Fruit fly (Drosophila melanogaster) whole organism, embryonic: ENCODE data around the gene CG17121.

ENCODE experiments used
- Atf-2 ChIP-seq: fragments of 200-800 bp; sonication (Bioruptor generic); optimal IDR thresholded peaks from 2 replicates; lab custom pipeline; 2016; ENCODE audit warnings: missing biosample characterization, missing genetic modification characterization
- B-H1 ChIP-seq: fragments of 200-800 bp; sonication (Bioruptor generic); IDR thresholded peaks from 3 replicates; pipeline ENCODE4 v1.3.6; 2022; ENCODE audit warnings: missing biosample characterization, missing genetic modification characterization
- CG10209 ChIP-seq: fragments of 200-800 bp; sonication (Bioruptor generic); optimal IDR thresholded peaks from 3 replicates; lab custom pipeline; 2017; ENCODE audit warnings: missing biosample characterization, mild to moderate bottlenecking, missing genetic modification characterization, missing genetic modification reagents
- CG12391 ChIP-seq: fragments of 200-800 bp; sonication (Bioruptor generic); optimal IDR thresholded peaks from 3 replicates; lab custom pipeline; 2018; ENCODE audit warnings: missing biosample characterization, mild to moderate bottlenecking, missing genetic modification characterization, moderate library complexity
- CG12769 ChIP-seq: fragments of 200-800 bp; sonication (Bioruptor generic); optimal IDR thresholded peaks from 2 replicates; lab custom pipeline; 2019; ENCODE audit warnings: missing biosample characterization, mild to moderate bottlenecking, missing genetic modification characterization, moderate library complexity
- CG13424 ChIP-seq: fragments of 200-800 bp; sonication (Bioruptor generic); optimal IDR thresholded peaks from 2 replicates; lab custom pipeline; 2019; ENCODE audit warnings: missing biosample characterization, mild to moderate bottlenecking, missing genetic modification characterization, moderate library complexity
- CG13775 ChIP-seq: fragments of 200-800 bp; sonication (Bioruptor generic); optimal IDR thresholded peaks from 3 replicates; lab custom pipeline; 2017; ENCODE audit warnings: missing biosample characterization, mild to moderate bottlenecking, missing genetic modification characterization
- CG14441 ChIP-seq: fragments of 200-800 bp; sonication (Bioruptor generic); IDR thresholded peaks from 2 replicates; pipeline ENCODE4 v1.3.6; 2022; ENCODE audit warnings: missing biosample characterization, missing genetic modification characterization
- CG16813 ChIP-seq: fragments of 200-800 bp; sonication (Bioruptor generic); IDR thresholded peaks from 3 replicates; pipeline ENCODE4 v1.3.6; 2022; ENCODE audit warnings: missing biosample characterization, missing genetic modification characterization; ENCODE audit not compliant: partially characterized antibody
- CG17829 ChIP-seq: fragments of 200-800 bp; optimal IDR thresholded peaks from 2 replicates; lab custom pipeline; 2019; ENCODE audit warnings: missing biosample characterization, mild to moderate bottlenecking, missing genetic modification characterization, moderate library complexity
- CG2129 ChIP-seq: fragments of 200-800 bp; sonication (Bioruptor generic); IDR thresholded peaks from 2 replicates; pipeline ENCODE4 v1.3.6; 2022; ENCODE audit warnings: missing biosample characterization, missing genetic modification characterization; ENCODE audit not compliant: partially characterized antibody
- CG2199 ChIP-seq: fragments of 200-800 bp; sonication (Bioruptor generic); IDR thresholded peaks from 3 replicates; pipeline ENCODE4 v1.3.6; 2022; ENCODE audit warnings: missing biosample characterization, missing genetic modification characterization
- CG33557 ChIP-seq: fragments of 200-800 bp; sonication (Bioruptor generic); optimal IDR thresholded peaks from 2 replicates; lab custom pipeline; 2019; ENCODE audit warnings: missing biosample characterization, mild to moderate bottlenecking, missing genetic modification characterization, moderate library complexity
- CG5245 ChIP-seq: fragments of 200-800 bp; sonication (Bioruptor generic); optimal IDR thresholded peaks from 3 replicates; lab custom pipeline; 2016; ENCODE audit warnings: missing biosample characterization, missing genetic modification characterization
- CG7271 ChIP-seq: fragments of 200-800 bp; sonication (Bioruptor generic); optimal IDR thresholded peaks from 2 replicates; lab custom pipeline; 2018; ENCODE audit warnings: missing biosample characterization, mild to moderate bottlenecking, missing genetic modification characterization, moderate library complexity
- CG7839 ChIP-seq: fragments of 200-800 bp; sonication (Bioruptor generic); optimal IDR thresholded peaks from 3 replicates; lab custom pipeline; 2018; ENCODE audit warnings: missing biosample characterization, mild to moderate bottlenecking, missing genetic modification characterization, moderate library complexity
- CG8388 ChIP-seq: fragments of 200-800 bp; sonication (Bioruptor generic); optimal IDR thresholded peaks from 2 replicates; lab custom pipeline; 2019; ENCODE audit warnings: missing biosample characterization, mild to moderate bottlenecking, missing genetic modification characterization, moderate library complexity
- CG8478 ChIP-seq: fragments of >200 bp; optimal IDR thresholded peaks from 2 replicates; lab custom pipeline; 2018
- CG9437 ChIP-seq: fragments of 200-800 bp; sonication (Bioruptor generic); optimal IDR thresholded peaks from 2 replicates; lab custom pipeline; 2018; ENCODE audit warnings: missing biosample characterization, mild to moderate bottlenecking, missing genetic modification characterization
- CG9932 ChIP-seq: fragments of 200-800 bp; sonication (Bioruptor generic); IDR thresholded peaks from 2 replicates; pipeline ENCODE4 v1.3.6; 2022; ENCODE audit warnings: missing biosample characterization, missing genetic modification characterization
- D ChIP-seq, 2 experiments: fragments of 200-800 bp in 1 of 2; fragments of >200 bp in 1 of 2; sonication (Bioruptor generic) in 1 of 2; optimal IDR thresholded peaks; 2 replicates in 1 of 2; 3 replicates in 1 of 2; lab custom pipeline; 2017; ENCODE audit warnings: mild to moderate bottlenecking in 1 of 2, missing biosample characterization in 1 of 2, missing genetic modification characterization in 1 of 2, missing genetic modification reagents in 1 of 2
- D19A ChIP-seq: fragments of 200-800 bp; optimal IDR thresholded peaks from 3 replicates; lab custom pipeline; 2019; ENCODE audit warnings: missing biosample characterization, mild to moderate bottlenecking, missing genetic modification characterization, moderate library complexity
- Fer1 ChIP-seq: fragments of 200-800 bp; sonication (Bioruptor generic); optimal IDR thresholded peaks from 2 replicates; lab custom pipeline; 2017; ENCODE audit warnings: missing biosample characterization, mild to moderate bottlenecking, missing genetic modification characterization
- Fer3 ChIP-seq: fragments of 200-800 bp; sonication (Bioruptor generic); optimal IDR thresholded peaks from 2 replicates; lab custom pipeline; 2018; ENCODE audit warnings: missing biosample characterization, mild to moderate bottlenecking, missing genetic modification characterization, moderate library complexity
- Hr39 ChIP-seq: fragments of >200 bp; optimal IDR thresholded peaks from 2 replicates; lab custom pipeline; 2017
- Lhr ChIP-seq: fragments of 200-800 bp; sonication (Bioruptor generic); optimal IDR thresholded peaks from 3 replicates; lab custom pipeline; 2017; ENCODE audit warnings: mild to moderate bottlenecking, missing biosample characterization, missing genetic modification reagents, missing genetic modification characterization
- Nf-YB ChIP-seq: fragments of 200-800 bp; sonication (Bioruptor generic); optimal IDR thresholded peaks from 3 replicates; lab custom pipeline; 2019; ENCODE audit warnings: missing biosample characterization, mild to moderate bottlenecking, missing genetic modification characterization, moderate library complexity
- PHDP ChIP-seq: fragments of 200-800 bp; sonication (Bioruptor generic); optimal IDR thresholded peaks from 3 replicates; lab custom pipeline; 2018; ENCODE audit warnings: missing biosample characterization, mild to moderate bottlenecking, missing genetic modification characterization, moderate library complexity
- Rx ChIP-seq: fragments of 200-800 bp; sonication (Bioruptor generic); IDR thresholded peaks from 2 replicates; pipeline ENCODE4 v1.3.6; 2022; ENCODE audit warnings: missing biosample characterization, missing genetic modification characterization
- Side ChIP-seq: fragments of 200-800 bp; sonication (Bioruptor generic); optimal IDR thresholded peaks from 2 replicates; lab custom pipeline; 2016; ENCODE audit warnings: missing biosample characterization, missing genetic modification characterization
- Usf ChIP-seq: fragments of 200-800 bp; sonication (Bioruptor generic); optimal IDR thresholded peaks from 2 replicates; lab custom pipeline; 2017; ENCODE audit warnings: missing genotype, missing biosample characterization, missing genetic modification characterization
- Xrp1 ChIP-seq: fragments of 200-800 bp; sonication (Bioruptor generic); IDR thresholded peaks from 2 replicates; pipeline ENCODE4 v1.3.6; 2022; ENCODE audit warnings: missing biosample characterization, missing genetic modification characterization
- ab ChIP-seq: fragments of 200-800 bp; sonication (Bioruptor generic); optimal IDR thresholded peaks from 2 replicates; lab custom pipeline; 2016; ENCODE audit warnings: missing biosample characterization, missing genetic modification characterization
- bcd ChIP-seq: fragments of 200-800 bp; sonication (Bioruptor generic); optimal IDR thresholded peaks from 2 replicates; lab custom pipeline; 2017; ENCODE audit warnings: missing biosample characterization, mild to moderate bottlenecking, missing genetic modification characterization
- bsh ChIP-seq, 2 experiments: fragments of 200-800 bp; sonication (Bioruptor generic); optimal IDR thresholded peaks; 2 replicates each; lab custom pipeline; 2017 to 2018; ENCODE audit warnings: mild to moderate bottlenecking in 2 of 2, missing biosample characterization in 2 of 2, missing genetic modification characterization in 2 of 2, moderate library complexity in 1 of 2
- chn ChIP-seq: fragments of 200-800 bp; sonication (Bioruptor generic); optimal IDR thresholded peaks from 2 replicates; lab custom pipeline; 2016; ENCODE audit warnings: missing biosample characterization, missing genetic modification characterization
- ems ChIP-seq: fragments of 200-800 bp; sonication (Bioruptor generic); optimal IDR thresholded peaks from 3 replicates; lab custom pipeline; 2016; ENCODE audit warnings: missing biosample characterization, missing genetic modification characterization
- esg ChIP-seq: fragments of 200-800 bp; sonication (Bioruptor generic); conservative IDR thresholded peaks from 2 replicates; pipeline ENCODE4 v1.3.6; 2022; ENCODE audit warnings: missing biosample characterization, missing genetic modification characterization
- fd64A ChIP-seq: fragments of 200-800 bp; sonication (Bioruptor generic); optimal IDR thresholded peaks from 3 replicates; lab custom pipeline; 2018; ENCODE audit warnings: missing biosample characterization, mild to moderate bottlenecking, missing genetic modification characterization
- gfzf ChIP-seq: fragments of 200-800 bp; sonication (Bioruptor generic); optimal IDR thresholded peaks from 2 replicates; lab custom pipeline; 2016; ENCODE audit warnings: missing biosample characterization, mild to moderate bottlenecking, missing genetic modification characterization, moderate library complexity
- grau ChIP-seq: fragments of 200-800 bp; optimal IDR thresholded peaks from 3 replicates; lab custom pipeline; 2019; ENCODE audit warnings: missing biosample characterization, mild to moderate bottlenecking, missing genetic modification characterization, moderate library complexity
- kay ChIP-seq: fragments of 200-800 bp; sonication (Bioruptor generic); optimal IDR thresholded peaks from 2 replicates; lab custom pipeline; 2016; ENCODE audit warnings: missing biosample characterization, missing genetic modification characterization
- lab ChIP-seq: fragments of 200-800 bp; sonication (Bioruptor generic); optimal IDR thresholded peaks from 3 replicates; lab custom pipeline; 2017; ENCODE audit warnings: missing biosample characterization, missing genetic modification characterization, mild to moderate bottlenecking, moderate library complexity, missing genetic modification reagents
- luna ChIP-seq: fragments of 200-800 bp; sonication (Bioruptor generic); optimal IDR thresholded peaks from 2 replicates; lab custom pipeline; 2016; ENCODE audit warnings: missing biosample characterization, missing genetic modification characterization
- nerfin-1 ChIP-seq: fragments of 200-800 bp; sonication (Bioruptor generic); optimal IDR thresholded peaks from 3 replicates; lab custom pipeline; 2019; ENCODE audit warnings: missing biosample characterization, mild to moderate bottlenecking, missing genetic modification characterization, moderate library complexity
- salm ChIP-seq: fragments of 200-800 bp; sonication (Bioruptor generic); optimal IDR thresholded peaks from 2 replicates; lab custom pipeline; 2018; ENCODE audit warnings: missing biosample characterization, mild to moderate bottlenecking, missing genetic modification characterization
- stc ChIP-seq: fragments of 200-800 bp; sonication (Bioruptor generic); IDR thresholded peaks from 2 replicates; pipeline ENCODE4 v1.3.6; 2022; ENCODE audit warnings: missing biosample characterization, missing genetic modification characterization
- toy ChIP-seq: fragments of 200-800 bp; sonication (Bioruptor generic); IDR thresholded peaks from 2 replicates; pipeline ENCODE4 v1.3.6; 2022; ENCODE audit warnings: missing biosample characterization, missing genetic modification characterization
- trh ChIP-seq: fragments of 200-800 bp; sonication (Bioruptor generic); optimal IDR thresholded peaks from 2 replicates; lab custom pipeline; 2016; ENCODE audit warnings: missing biosample characterization, missing genetic modification characterization
- zfh2 ChIP-seq: fragments of 200-800 bp; sonication (Bioruptor generic); optimal IDR thresholded peaks from 2 replicates; lab custom pipeline; 2016; ENCODE audit warnings: missing biosample characterization, missing genetic modification characterization

The CG17121 gene

dm6 chr3R:23053936-23054335, 5.9 kb upstream of the CG17121 start, which contains the start of gene p53 (continued):
- peak; percentile 45 for TF ChIP-seq CG33557 (GFP tag; lab: Kevin White, UChicago)
- peak; percentile 76 for TF ChIP-seq stc
- TF ChIP-seq CG2129 (GFP tag; lab: Robert Waterston, UW): no peak; the same call in 1 of the 2 replicates
- TF ChIP-seq CG12391: peak; percentile 73
- no peak for TF ChIP-seq ab (GFP tag; lab: Kevin White, UChicago)
- no peak for TF ChIP-seq Xrp1
- TF ChIP-seq grau (tag; lab: Kevin White, UChicago): peak; percentile 67
- TF ChIP-seq chn (GFP tag; lab: Kevin White, UChicago): peak; percentile 65
- TF ChIP-seq CG10209 (GFP tag; lab: Kevin White, UChicago): peak; percentile 71
- peak; percentile 83 for TF ChIP-seq CG7271 (tag; lab: Kevin White, UChicago)
- peak; percentile 27 for TF ChIP-seq kay (GFP tag; lab: Kevin White, UChicago)
- peak; percentile 85 for TF ChIP-seq CG13775 (GFP tag; lab: Kevin White, UChicago)
- peak; percentile 22 for TF ChIP-seq salm (tag; lab: Kevin White, UChicago)
- peak; percentile 63 for TF ChIP-seq Lhr
- peak; percentile 63 for TF ChIP-seq fd64A (GFP tag; lab: Kevin White, UChicago)
- peak; percentile 47 for TF ChIP-seq trh (GFP tag; lab: Kevin White, UChicago)
- peak; percentile 50 for TF ChIP-seq Nf-YB (GFP tag; lab: Kevin White, UChicago)
- TF ChIP-seq Fer3 (tag; lab: Kevin White, UChicago): peak; percentile 81
- peak; percentile 30 for TF ChIP-seq CG17829 (tag; lab: Kevin White, UChicago)
- TF ChIP-seq luna (GFP tag; lab: Kevin White, UChicago): peak; percentile 64
- no peak for TF ChIP-seq D (optimal IDR thresholded peaks at IDR 0.05; lab: Kevin White, UChicago)
- TF ChIP-seq D (GFP tag; optimal IDR thresholded peaks at IDR 0.05; lab: Kevin White, UChicago): peak; percentile 62
- peak; percentile 54 for TF ChIP-seq CG5245 (GFP tag; lab: Kevin White, UChicago)
- peak; percentile 89 for TF ChIP-seq bcd (GFP tag; lab: Kevin White, UChicago)
- no peak for TF ChIP-seq esg (GFP tag; lab: Robert Waterston, UW)
- no peak for TF ChIP-seq Hr39
- TF ChIP-seq CG14441: peak; percentile 66
- TF ChIP-seq CG8478 (lab: Kevin White, UChicago): no peak
- TF ChIP-seq CG2199 (GFP tag; lab: Robert Waterston, UW): 0 out of 3 replicates have a peak, but pooled peaks have one; percentile 64
- TF ChIP-seq lab (GFP tag; lab: Kevin White, UChicago): peak; percentile 91
- TF ChIP-seq zfh2 (GFP tag; lab: Kevin White, UChicago): peak; percentile 29
- TF ChIP-seq CG8388 (GFP tag; lab: Kevin White, UChicago): peak; percentile 55
- TF ChIP-seq Fer1 (GFP tag; lab: Kevin White, UChicago): peak; percentile 82
- peak; percentile 71 for TF ChIP-seq Side (GFP tag; lab: Kevin White, UChicago)
- TF ChIP-seq CG13424 (tag; lab: Kevin White, UChicago): peak; percentile 33
- peak; percentile 66 for TF ChIP-seq ems
- peak; percentile 79 for TF ChIP-seq PHDP (tag; lab: Kevin White, UChicago)
- TF ChIP-seq Atf-2 (GFP tag; lab: Kevin White, UChicago): peak; percentile 64
- peak; percentile 68 for TF ChIP-seq Rx (GFP tag; lab: Robert Waterston, UW)
- peak; percentile 67 for TF ChIP-seq CG7839 (tag; lab: Kevin White, UChicago)
- peak in 1 of 2 experiments; percentile 64 for TF ChIP-seq bsh (GFP tag; optimal IDR thresholded peaks at IDR 0.05; lab: Kevin White, UChicago)
- TF ChIP-seq Usf: peak; percentile 21
- TF ChIP-seq gfzf (GFP tag; lab: Kevin White, UChicago): peak; percentile 4
- no peak for TF ChIP-seq D19A
- no peak for TF ChIP-seq CG12769
- peak; percentile 76 for TF ChIP-seq CG16813
- TF ChIP-seq CG9437 (GFP tag; lab: Kevin White, UChicago): peak; percentile 66
- TF ChIP-seq toy (GFP tag; lab: Robert Waterston, UW): peak; percentile 38; the same call in 1 of the 2 replicates
- peak; percentile 75 for TF ChIP-seq CG9932 (GFP tag; lab: Robert Waterston, UW)
- TF ChIP-seq B-H1 (GFP tag; lab: Robert Waterston, UW): peak; percentile 51; the same call in 1 of the 3 replicates
- peak; percentile 51 for TF ChIP-seq nerfin-1
